Fruit fly (Drosophila melanogaster) whole organism, pupa: ENCODE data around the gene Pvf1.

ENCODE experiments used
- CG10348 ChIP-seq: fragments of 200-800 bp; sonication (Bioruptor generic); IDR thresholded peaks from 2 replicates; pipeline ENCODE4 v1.3.6; 2022; ENCODE audit warnings: missing biosample characterization, missing genetic modification characterization
- CG12605 ChIP-seq: fragments of 200-800 bp; sonication (Bioruptor generic); IDR thresholded peaks from 2 replicates; pipeline ENCODE4 v1.3.6; 2022; ENCODE audit warnings: missing biosample characterization, missing genetic modification characterization
- CG13204 ChIP-seq: fragments of 200-800 bp; sonication (Bioruptor generic); optimal IDR thresholded peaks from 2 replicates; lab custom pipeline; 2018; ENCODE audit warnings: missing biosample characterization, mild to moderate bottlenecking, missing genetic modification characterization, moderate library complexity
- CG14655 ChIP-seq: fragments of 200-800 bp; sonication (Bioruptor generic); optimal IDR thresholded peaks from 3 replicates; lab custom pipeline; 2017; ENCODE audit warnings: mild to moderate bottlenecking, missing biosample characterization, missing genetic modification reagents, missing genetic modification characterization
- CG15710 ChIP-seq: fragments of 200-800 bp; sonication (Bioruptor generic); optimal IDR thresholded peaks from 2 replicates; lab custom pipeline; 2018; ENCODE audit warnings: missing biosample characterization, mild to moderate bottlenecking, missing genetic modification characterization, moderate library complexity
- CG17806 ChIP-seq: fragments of 200-800 bp; sonication (Bioruptor generic); optimal IDR thresholded peaks from 2 replicates; lab custom pipeline; 2018; ENCODE audit warnings: missing biosample characterization, mild to moderate bottlenecking, missing genetic modification characterization, moderate library complexity
- CG32121 ChIP-seq: fragments of 200-800 bp; sonication (Bioruptor generic); IDR thresholded peaks from 2 replicates; pipeline ENCODE4 v1.3.6; 2022; ENCODE audit warnings: missing biosample characterization, missing genetic modification characterization
- CG34367 ChIP-seq: fragments of 200-800 bp; sonication (Bioruptor generic); optimal IDR thresholded peaks from 2 replicates; lab custom pipeline; 2018; ENCODE audit warnings: missing biosample characterization, mild to moderate bottlenecking, missing genetic modification characterization
- CG4496 ChIP-seq: fragments of 200-800 bp; sonication (Bioruptor generic); IDR thresholded peaks from 3 replicates; pipeline ENCODE4 v1.3.6; 2022; ENCODE audit warnings: missing biosample characterization, missing genetic modification characterization
- CG8159 ChIP-seq: fragments of 200-800 bp; sonication (Bioruptor generic); optimal IDR thresholded peaks from 3 replicates; lab custom pipeline; 2018; ENCODE audit warnings: missing biosample characterization, mild to moderate bottlenecking, missing genetic modification characterization, moderate library complexity
- CG8301 ChIP-seq: fragments of 200-800 bp; sonication (Bioruptor generic); optimal IDR thresholded peaks from 2 replicates; lab custom pipeline; 2018; ENCODE audit warnings: missing biosample characterization, mild to moderate bottlenecking, missing genetic modification characterization
- CG9948 ChIP-seq: fragments of 200-800 bp; sonication (Bioruptor generic); optimal IDR thresholded peaks from 2 replicates; lab custom pipeline; 2018; ENCODE audit warnings: missing biosample characterization, mild to moderate bottlenecking, missing genetic modification characterization, moderate library complexity
- D1 ChIP-seq: fragments of 200-800 bp; sonication (Bioruptor generic); optimal IDR thresholded peaks from 2 replicates; lab custom pipeline; 2018; ENCODE audit warnings: missing biosample characterization, mild to moderate bottlenecking, missing genetic modification characterization, moderate library complexity
- EcR ChIP-seq: fragments of 200-800 bp; sonication (Bioruptor generic); optimal IDR thresholded peaks from 3 replicates; lab custom pipeline; 2019; ENCODE audit warnings: missing biosample characterization, missing genetic modification characterization, mild to moderate bottlenecking, moderate library complexity, missing genetic modification reagents
- Ets98B ChIP-seq: fragments of 200-800 bp; sonication (Bioruptor generic); IDR thresholded peaks from 2 replicates; pipeline ENCODE4 v1.3.6; 2022; ENCODE audit warnings: missing biosample characterization, missing genetic modification characterization
- Pif1A ChIP-seq: fragments of 200-800 bp; sonication (Bioruptor generic); optimal IDR thresholded peaks from 3 replicates; lab custom pipeline; 2016; ENCODE audit warnings: missing biosample characterization, missing genetic modification characterization
- Pif1B ChIP-seq: fragments of 200-800 bp; sonication (Bioruptor generic); optimal IDR thresholded peaks from 3 replicates; lab custom pipeline; 2016; ENCODE audit warnings: missing biosample characterization, missing genetic modification characterization
- Snoo ChIP-seq: fragments of 200-800 bp; sonication (Bioruptor generic); optimal IDR thresholded peaks from 3 replicates; lab custom pipeline; 2017; ENCODE audit warnings: missing biosample characterization, mild to moderate bottlenecking, missing genetic modification characterization, inconsistent platforms
- fd96Ca ChIP-seq: fragments of 200-800 bp; sonication (Bioruptor generic); IDR thresholded peaks from 3 replicates; pipeline ENCODE4 v1.3.6; 2022; ENCODE audit warnings: missing biosample characterization, missing genetic modification characterization
- gl ChIP-seq: fragments of 200-800 bp; sonication (Bioruptor generic); optimal IDR thresholded peaks from 2 replicates; lab custom pipeline; 2018; ENCODE audit warnings: missing biosample characterization, mild to moderate bottlenecking, missing genetic modification characterization
- rn ChIP-seq: fragments of 200-800 bp; sonication (Bioruptor generic); IDR thresholded peaks from 2 replicates; pipeline ENCODE4 v1.3.6; 2022; ENCODE audit warnings: missing biosample characterization, missing genetic modification characterization

The Pvf1 gene

dm6 chrX:18797567-18797966, 34.9 kb upstream of the Pvf1 start, which contains the start of gene bnb:
Gene bnb, minus strand, starts transcription at chrX:18797687.
- peak; percentile 66 for TF ChIP-seq CG13204 (GFP tag; lab: Kevin White, UChicago)
- 0 out of 3 replicates have a peak, but pooled peaks have one; percentile 24 for TF ChIP-seq CG4496 (GFP tag; lab: Robert Waterston, UW)
- TF ChIP-seq CG8301 (tag; lab: Kevin White, UChicago), result no peak

- TF ChIP-seq D1 (tag; lab: Kevin White, UChicago), result no peak
- no peak for TF ChIP-seq gl (tag; lab: Kevin White, UChicago)
- TF ChIP-seq Ets98B (GFP tag; lab: Robert Waterston, UW), result no peak
- no peak for TF ChIP-seq CG8301 (tag; lab: Kevin White, UChicago)
- TF ChIP-seq CG10348 (GFP tag; lab: Robert Waterston, UW), result no peak
- no peak for TF ChIP-seq CG13204 (GFP tag; lab: Kevin White, UChicago)
- no peak for TF ChIP-seq CG4496 (GFP tag; lab: Robert Waterston, UW)
- TF ChIP-seq CG12605 (GFP tag; lab: Robert Waterston, UW), result no peak
- no peak for TF ChIP-seq fd96Ca
- TF ChIP-seq CG32121 (GFP tag; lab: Robert Waterston, UW), result no peak
- TF ChIP-seq CG9948 (tag; lab: Kevin White, UChicago), result no peak
- no peak for TF ChIP-seq CG34367 (tag; lab: Kevin White, UChicago)
- TF ChIP-seq EcR, result no peak
- TF ChIP-seq rn (GFP tag; lab: Robert Waterston, UW), result no peak
- TF ChIP-seq Pif1A, result no peak
- no peak for TF ChIP-seq CG14655 (GFP tag; lab: Kevin White, UChicago)
- TF ChIP-seq CG15710 (tag; lab: Kevin White, UChicago), result no peak
- no peak for TF ChIP-seq Snoo
Measured at dm6 chrX:18799307-18799855, 33.1 kb upstream of the Pvf1 start.

DNA sequence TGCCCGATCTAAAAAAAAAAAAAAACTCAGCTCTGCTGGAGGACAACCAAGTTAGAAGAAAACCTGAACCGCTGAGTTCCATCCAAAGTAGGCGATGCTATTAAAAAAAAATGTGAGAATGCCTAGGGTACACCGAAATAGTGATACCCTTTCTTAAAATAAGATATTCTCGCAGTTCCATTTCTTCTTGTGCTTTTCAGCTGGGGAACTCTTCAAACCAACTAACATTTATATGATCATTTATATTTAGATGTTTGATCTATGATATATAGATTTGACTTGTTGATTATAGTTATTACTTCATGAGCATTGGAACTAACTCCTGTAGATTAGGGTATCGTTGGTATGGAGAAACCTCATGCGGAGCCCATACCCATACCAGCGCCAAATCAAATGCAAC, 32.3 kb upstream of the Pvf1 start:
- TF ChIP-seq CG8159 (tag; lab: Kevin White, UChicago), result peak; percentile 59
- TF ChIP-seq Ets98B (GFP tag; lab: Robert Waterston, UW), result no peak
- TF ChIP-seq CG4496 (GFP tag; lab: Robert Waterston, UW), result peak; percentile 58
- TF ChIP-seq CG14655 (GFP tag; lab: Kevin White, UChicago), result peak; percentile 85
- no peak for TF ChIP-seq rn (GFP tag; lab: Robert Waterston, UW)
- TF ChIP-seq EcR, result no peak
- no peak for TF ChIP-seq D1 (tag; lab: Kevin White, UChicago)
- TF ChIP-seq CG9948 (tag; lab: Kevin White, UChicago), result peak; percentile 81
- TF ChIP-seq Pif1A, result peak; percentile 57
- peak; percentile 29; the same call in 1 of the 2 replicates for TF ChIP-seq CG12605 (GFP tag; lab: Robert Waterston, UW)
- TF ChIP-seq CG17806, result peak; percentile 68
- TF ChIP-seq Pif1B (GFP tag; lab: Kevin White, UChicago), result peak; percentile 50
- TF ChIP-seq CG8301 (tag; lab: Kevin White, UChicago), result peak; percentile 74
- TF ChIP-seq gl (tag; lab: Kevin White, UChicago), result peak; percentile 14
- TF ChIP-seq Snoo, result no peak
- TF ChIP-seq CG32121 (GFP tag; lab: Robert Waterston, UW), result no peak
- peak; percentile 65 for TF ChIP-seq CG34367 (tag; lab: Kevin White, UChicago)
- TF ChIP-seq CG10348 (GFP tag; lab: Robert Waterston, UW), result no peak
- peak; percentile 13; the same call in 1 of the 3 replicates for TF ChIP-seq fd96Ca
- no peak for TF ChIP-seq CG13204 (GFP tag; lab: Kevin White, UChicago)
- TF ChIP-seq CG15710 (tag; lab: Kevin White, UChicago), result peak; percentile 52

DNA sequence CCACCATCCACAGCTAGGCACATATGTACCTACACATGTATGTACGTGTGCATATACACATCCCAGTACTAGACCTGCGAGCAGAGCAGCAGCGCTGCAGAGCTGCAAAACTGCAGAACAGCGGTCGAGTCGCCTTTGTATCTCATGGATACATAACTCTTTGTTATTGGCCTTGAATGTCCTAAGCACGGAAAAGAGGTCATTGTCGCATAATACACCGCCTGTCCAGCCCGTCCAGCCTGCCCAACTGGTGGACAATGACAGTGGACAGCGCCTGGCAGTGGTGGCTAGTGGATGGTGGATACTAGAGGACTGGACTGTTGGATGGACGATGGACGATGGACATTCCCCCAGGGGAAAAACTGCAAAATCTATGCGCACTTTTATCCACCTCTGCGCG, 31.2 kb upstream of the Pvf1 start:
- TF ChIP-seq rn (GFP tag; lab: Robert Waterston, UW) (no peak), CG8301 (tag; lab: Kevin White, UChicago) (no peak), CG14655 (GFP tag; lab: Kevin White, UChicago) (no peak), CG34367 (tag; lab: Kevin White, UChicago) (no peak), EcR (peak; percentile 89), Pif1B (GFP tag; lab: Kevin White, UChicago) (no peak)

DNA sequence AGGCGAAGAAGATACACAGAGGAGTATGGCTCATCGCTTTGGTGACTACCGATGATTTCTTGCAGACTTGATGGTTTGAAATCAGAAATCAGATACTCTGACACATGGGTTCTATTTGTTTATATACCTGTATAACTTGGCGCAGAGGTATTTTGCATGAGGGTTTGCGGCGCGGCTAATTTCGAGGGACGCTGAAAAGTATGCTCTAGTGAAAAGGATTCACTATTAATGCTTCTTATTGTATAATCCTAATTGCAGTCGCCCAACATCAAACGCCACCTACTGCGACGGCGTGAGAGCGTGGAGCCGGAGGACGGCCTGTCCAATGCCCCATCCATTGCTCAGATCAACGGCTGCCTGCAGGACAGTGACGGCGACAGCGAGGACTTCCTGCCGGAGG, 27.4 kb upstream of the Pvf1 start:
- TF ChIP-seq CG34367 (tag; lab: Kevin White, UChicago), result no peak
- no peak for TF ChIP-seq CG12605 (GFP tag; lab: Robert Waterston, UW)
- no peak for TF ChIP-seq rn (GFP tag; lab: Robert Waterston, UW)
- TF ChIP-seq CG14655 (GFP tag; lab: Kevin White, UChicago), result no peak
- no peak for TF ChIP-seq fd96Ca
- no peak for TF ChIP-seq CG10348 (GFP tag; lab: Robert Waterston, UW)
- no peak for TF ChIP-seq Pif1B (GFP tag; lab: Kevin White, UChicago)
- TF ChIP-seq Ets98B (GFP tag; lab: Robert Waterston, UW), result no peak
- no peak for TF ChIP-seq CG13204 (GFP tag; lab: Kevin White, UChicago)
- TF ChIP-seq CG15710 (tag; lab: Kevin White, UChicago), result no peak
- no peak for TF ChIP-seq EcR

- TF ChIP-seq gl (tag; lab: Kevin White, UChicago) (no peak), rn (GFP tag; lab: Robert Waterston, UW) (no peak), EcR (no peak), CG14655 (GFP tag; lab: Kevin White, UChicago) (no peak), Pif1B (GFP tag; lab: Kevin White, UChicago) (no peak), CG12605 (GFP tag; lab: Robert Waterston, UW) (no peak), CG8301 (tag; lab: Kevin White, UChicago) (no peak), CG15710 (tag; lab: Kevin White, UChicago) (no peak), CG13204 (GFP tag; lab: Kevin White, UChicago) (no peak), Snoo (no peak), Ets98B (GFP tag; lab: Robert Waterston, UW) (no peak)
Measured at dm6 chrX:18806365-18806764, 26.1 kb upstream of the Pvf1 start, which contains the start of gene CG7058. Gene CG7058, plus strand, starts transcription at chrX:18806694.
